Fruit fly (Drosophila melanogaster) whole organism, prepupa: ENCODE measurements around the gene Alh.

Experiments
- Blimp-1 ChIP-seq: fragments of 200-800 bp; sonication (Bioruptor generic); optimal IDR thresholded peaks from 3 replicates; lab custom pipeline; 2017; ENCODE audit warnings: missing biosample characterization, missing genetic modification characterization, mild to moderate bottlenecking, moderate library complexity, missing genetic modification reagents
- CG10631 ChIP-seq: fragments of 200-800 bp; sonication (Bioruptor generic); optimal IDR thresholded peaks from 2 replicates; lab custom pipeline; 2016; ENCODE audit warnings: missing biosample characterization, missing genetic modification characterization
- CG10669 ChIP-seq: fragments of 200-800 bp; sonication (Bioruptor generic); optimal IDR thresholded peaks from 3 replicates; lab custom pipeline; 2018; ENCODE audit warnings: missing biosample characterization, mild to moderate bottlenecking, missing genetic modification characterization, moderate library complexity
- CG11762 ChIP-seq: fragments of 200-800 bp; sonication (Bioruptor generic); optimal IDR thresholded peaks from 3 replicates; lab custom pipeline; 2016; ENCODE audit warnings: missing biosample characterization, missing genetic modification characterization; ENCODE audit not compliant: insufficient read depth
- CG11902 ChIP-seq: fragments of 200-800 bp; sonication (Bioruptor generic); optimal IDR thresholded peaks from 3 replicates; lab custom pipeline; 2016; ENCODE audit warnings: missing biosample characterization, missing genetic modification characterization
- CG15336 ChIP-seq: fragments of 200-800 bp; sonication (Bioruptor generic); IDR thresholded peaks from 2 replicates; pipeline ENCODE4 v1.3.6; 2022; ENCODE audit warnings: missing biosample characterization, missing genetic modification characterization
- CG16779 ChIP-seq: fragments of 200-800 bp; sonication (Bioruptor generic); optimal IDR thresholded peaks from 3 replicates; lab custom pipeline; 2017; ENCODE audit warnings: missing biosample characterization, mild to moderate bottlenecking, missing genetic modification characterization
- CG3032 ChIP-seq: fragments of 200-800 bp; optimal IDR thresholded peaks from 2 replicates; lab custom pipeline; 2019; ENCODE audit warnings: missing biosample characterization, mild to moderate bottlenecking, missing genetic modification characterization, moderate library complexity
- CG31627 ChIP-seq: fragments of 200-800 bp; sonication (Bioruptor generic); optimal IDR thresholded peaks from 3 replicates; lab custom pipeline; 2016; ENCODE audit warnings: missing biosample characterization, missing genetic modification characterization
- CG34406 ChIP-seq: fragments of 200-800 bp; sonication (Bioruptor generic); optimal IDR thresholded peaks from 3 replicates; lab custom pipeline; 2016; ENCODE audit warnings: missing biosample characterization, missing genetic modification characterization
- CG3919 ChIP-seq: fragments of 200-800 bp; sonication (Bioruptor generic); optimal IDR thresholded peaks from 3 replicates; lab custom pipeline; 2016; ENCODE audit warnings: missing biosample characterization, missing genetic modification characterization
- CG4318 ChIP-seq: fragments of 200-800 bp; sonication (Bioruptor generic); optimal IDR thresholded peaks from 3 replicates; lab custom pipeline; 2017; ENCODE audit warnings: missing biosample characterization, mild to moderate bottlenecking, missing genetic modification characterization
- CG6163 ChIP-seq: fragments of 200-800 bp; sonication (Bioruptor generic); IDR thresholded peaks from 3 replicates; pipeline ENCODE4 v1.3.6; 2022; ENCODE audit warnings: missing biosample characterization, missing genetic modification characterization
- CG6792 ChIP-seq: fragments of 200-800 bp; sonication (Bioruptor generic); optimal IDR thresholded peaks from 3 replicates; lab custom pipeline; 2016; ENCODE audit warnings: missing biosample characterization, missing genetic modification characterization
- CG6808 ChIP-seq: fragments of 200-800 bp; sonication (Bioruptor generic); optimal IDR thresholded peaks from 3 replicates; lab custom pipeline; 2017; ENCODE audit warnings: missing biosample characterization, missing genetic modification characterization, mild to moderate bottlenecking, moderate library complexity, missing genetic modification reagents
- CG6854 ChIP-seq: fragments of 200-800 bp; sonication (Bioruptor generic); optimal IDR thresholded peaks from 2 replicates; lab custom pipeline; 2017; ENCODE audit warnings: missing biosample characterization, mild to moderate bottlenecking, missing genetic modification characterization
- CG7368 ChIP-seq: fragments of 200-800 bp; sonication (Bioruptor generic); optimal IDR thresholded peaks from 3 replicates; lab custom pipeline; 2016; ENCODE audit warnings: missing biosample characterization, missing genetic modification characterization
- CG8119 ChIP-seq: fragments of 200-800 bp; sonication (Bioruptor generic); IDR thresholded peaks from 3 replicates; pipeline ENCODE4 v1.3.6; 2022; ENCODE audit warnings: missing biosample characterization, missing genetic modification characterization
- CG8632 ChIP-seq: fragments of 200-800 bp; sonication (Bioruptor generic); optimal IDR thresholded peaks from 3 replicates; lab custom pipeline; 2016; ENCODE audit warnings: missing biosample characterization, missing genetic modification characterization
- Eip93F ChIP-seq: fragments of 200-800 bp; sonication (Bioruptor generic); optimal IDR thresholded peaks from 2 replicates; lab custom pipeline; 2016; ENCODE audit warnings: missing biosample characterization, mild to moderate bottlenecking, missing genetic modification characterization
- Ets21C ChIP-seq: fragments of 200-800 bp; sonication (Bioruptor generic); optimal IDR thresholded peaks from 3 replicates; lab custom pipeline; 2016; ENCODE audit warnings: missing biosample characterization, missing genetic modification characterization
- Gug ChIP-seq: fragments of 200-800 bp; sonication (Bioruptor generic); IDR thresholded peaks from 2 replicates; pipeline ENCODE4 v1.3.6; 2022; ENCODE audit warnings: missing biosample characterization, missing genetic modification characterization
- Hr39 ChIP-seq: fragments of 200-800 bp; sonication (Bioruptor generic); optimal IDR thresholded peaks from 2 replicates; lab custom pipeline; 2016; ENCODE audit warnings: missing biosample characterization, missing genetic modification characterization
- Hr4 ChIP-seq: fragments of 200-800 bp; sonication (Bioruptor generic); optimal IDR thresholded peaks from 3 replicates; lab custom pipeline; 2016; ENCODE audit warnings: missing biosample characterization, missing genetic modification characterization
- Lpt ChIP-seq: fragments of 200-800 bp; sonication (Bioruptor generic); optimal IDR thresholded peaks from 3 replicates; lab custom pipeline; 2016; ENCODE audit warnings: missing biosample characterization, missing genetic modification characterization
- Met ChIP-seq: fragments of 200-800 bp; sonication (Bioruptor generic); optimal IDR thresholded peaks from 3 replicates; lab custom pipeline; 2016; ENCODE audit warnings: missing biosample characterization, missing genetic modification characterization
- Sox15 ChIP-seq: fragments of 200-800 bp; sonication (Bioruptor generic); optimal IDR thresholded peaks from 3 replicates; lab custom pipeline; 2016; ENCODE audit warnings: missing biosample characterization, missing genetic modification characterization
- acj6 ChIP-seq: fragments of 200-800 bp; sonication (Bioruptor generic); optimal IDR thresholded peaks from 3 replicates; lab custom pipeline; 2016; ENCODE audit warnings: missing biosample characterization, missing genetic modification characterization
- cyc ChIP-seq: fragments of 200-800 bp; sonication (Bioruptor generic); optimal IDR thresholded peaks from 3 replicates; lab custom pipeline; 2016; ENCODE audit warnings: missing biosample characterization, missing genetic modification characterization
- dac ChIP-seq: fragments of 200-800 bp; sonication (Bioruptor generic); optimal IDR thresholded peaks from 2 replicates; lab custom pipeline; 2017; ENCODE audit warnings: missing biosample characterization, mild to moderate bottlenecking, missing genetic modification characterization
- eg ChIP-seq: fragments of 200-800 bp; sonication (Bioruptor generic); IDR thresholded peaks from 3 replicates; pipeline ENCODE4 v1.3.6; 2022; ENCODE audit warnings: missing biosample characterization, missing genetic modification characterization
- esn ChIP-seq: fragments of 200-800 bp; sonication (Bioruptor generic); optimal IDR thresholded peaks from 2 replicates; lab custom pipeline; 2016; ENCODE audit warnings: missing biosample characterization, mild to moderate bottlenecking, missing genetic modification characterization, moderate library complexity
- fd59A ChIP-seq: fragments of 200-800 bp; sonication (Bioruptor generic); optimal IDR thresholded peaks from 2 replicates; lab custom pipeline; 2017; ENCODE audit warnings: missing biosample characterization, mild to moderate bottlenecking, missing genetic modification characterization, missing genetic modification reagents
- fd85E ChIP-seq: fragments of 200-800 bp; sonication (Bioruptor generic); optimal IDR thresholded peaks from 3 replicates; lab custom pipeline; 2016; ENCODE audit warnings: missing biosample characterization, missing genetic modification characterization
- fkh ChIP-seq: fragments of 200-800 bp; sonication (Bioruptor generic); optimal IDR thresholded peaks from 3 replicates; lab custom pipeline; 2017; ENCODE audit warnings: missing biosample characterization, mild to moderate bottlenecking, missing genetic modification characterization, moderate library complexity
- lz ChIP-seq: fragments of 200-800 bp; sonication (Bioruptor generic); optimal IDR thresholded peaks from 3 replicates; lab custom pipeline; 2016; ENCODE audit warnings: missing biosample characterization, missing genetic modification characterization
- net ChIP-seq: fragments of 200-800 bp; sonication (Bioruptor generic); optimal IDR thresholded peaks from 3 replicates; lab custom pipeline; 2016; ENCODE audit warnings: missing biosample characterization, missing genetic modification characterization
- pdm3 ChIP-seq: fragments of 200-800 bp; sonication (Bioruptor generic); optimal IDR thresholded peaks from 3 replicates; lab custom pipeline; 2016; ENCODE audit warnings: missing biosample characterization, missing genetic modification characterization
- salr ChIP-seq, 2 experiments: fragments of 200-800 bp; sonication (Bioruptor generic); optimal IDR thresholded peaks; 3 replicates each; lab custom pipeline; 2016 to 2018; ENCODE audit warnings: missing biosample characterization in 2 of 2, missing genetic modification characterization in 2 of 2, mild to moderate bottlenecking in 1 of 2
- ss ChIP-seq, 2 experiments: fragments of 200-800 bp; sonication (Bioruptor generic); optimal IDR thresholded peaks; 2 replicates in 1 of 2; 3 replicates in 1 of 2; lab custom pipeline; 2017 to 2018; ENCODE audit warnings: mild to moderate bottlenecking in 2 of 2, missing biosample characterization in 2 of 2, missing genetic modification characterization in 2 of 2, moderate library complexity in 1 of 2
- svp ChIP-seq: fragments of 200-800 bp; sonication (Bioruptor generic); peaks from one replicate; lab custom pipeline; 2016; ENCODE audit warnings: missing biosample characterization, missing genetic modification characterization

Alh gene

DNA sequence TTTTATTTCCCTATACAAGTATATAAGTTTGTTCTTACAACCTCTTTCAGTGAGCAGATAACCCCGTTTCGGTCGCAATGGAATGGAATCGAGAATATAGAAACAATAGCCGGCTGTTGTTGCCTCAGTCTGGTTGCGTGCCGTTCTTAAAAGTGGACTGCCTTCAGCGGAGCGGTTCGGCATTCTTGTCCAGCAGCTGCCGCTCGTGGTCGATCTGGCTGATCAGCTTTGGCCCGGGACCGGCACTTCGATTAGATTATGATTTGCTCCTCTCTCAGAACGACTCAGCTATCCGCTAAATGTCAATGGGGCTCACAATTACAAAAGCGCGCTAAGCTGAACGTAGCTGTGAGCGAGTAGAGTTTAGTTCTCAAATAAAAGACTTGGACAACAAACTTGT lies 33.1 kb upstream of the Alh start:
- no peak for TF ChIP-seq CG6808 (GFP tag; lab: Kevin White, UChicago)
- no peak for TF ChIP-seq acj6 (GFP tag; lab: Kevin White, UChicago)
- TF ChIP-seq cyc (GFP tag; lab: Kevin White, UChicago): no peak
- TF ChIP-seq salr (GFP tag; optimal IDR thresholded peaks at IDR 0.05; lab: Kevin White, UChicago): no peak
- TF ChIP-seq CG11762 (GFP tag; lab: Kevin White, UChicago): no peak
- TF ChIP-seq Blimp-1: no peak
- no peak for TF ChIP-seq CG10669 (GFP tag; lab: Kevin White, UChicago)
- no peak for TF ChIP-seq Met (GFP tag; lab: Kevin White, UChicago)
- TF ChIP-seq fd85E (GFP tag; lab: Kevin White, UChicago): no peak
- TF ChIP-seq Hr4 (GFP tag; lab: Kevin White, UChicago): no peak
- no peak for TF ChIP-seq net
- TF ChIP-seq ss (GFP tag; optimal IDR thresholded peaks at IDR 0.05; lab: Kevin White, UChicago): no peak

DNA sequence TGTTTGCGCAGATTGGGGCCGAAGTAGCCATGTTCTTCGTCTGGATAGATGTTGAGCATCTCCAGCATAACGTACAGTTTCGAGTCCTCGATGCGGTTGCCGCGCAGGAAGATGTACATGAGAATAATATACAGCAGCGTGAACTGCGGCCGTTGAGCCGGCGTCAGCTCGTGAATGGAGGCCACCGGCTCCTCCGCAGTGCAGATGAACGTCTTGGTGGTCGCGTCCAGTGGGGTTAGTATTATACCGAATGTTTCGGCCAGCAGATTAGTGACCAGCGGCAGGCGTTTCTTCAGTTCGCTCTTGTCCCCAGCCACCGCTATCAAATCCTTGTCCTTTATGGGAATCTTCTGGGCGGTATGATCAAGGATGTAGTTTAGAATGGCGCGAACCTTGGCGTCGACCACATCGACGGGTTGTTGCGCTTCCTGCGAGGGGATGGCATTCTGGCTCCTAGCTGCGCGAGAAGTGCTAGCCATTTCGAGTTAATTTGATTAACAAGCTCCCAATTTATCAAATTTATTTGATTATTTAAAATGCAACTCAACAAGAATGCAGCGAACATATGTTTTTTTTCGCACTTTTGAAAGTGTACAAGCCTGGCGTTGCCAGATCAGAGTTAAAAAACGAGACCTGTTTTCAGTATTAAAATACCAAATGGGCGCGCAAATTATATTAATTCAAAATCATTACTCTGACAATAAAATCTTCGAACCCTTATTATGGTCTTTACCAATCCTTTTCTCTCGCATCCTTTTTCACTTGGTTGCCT lies 30.8 kb upstream of the Alh start, which contains the start of gene MAGE:
Gene MAGE, minus strand, starts transcription at position 595 of the 772 bp plus-strand sequence.
- TF ChIP-seq Ets21C (GFP tag; lab: Kevin White, UChicago) (no peak), CG3919 (GFP tag; lab: Kevin White, UChicago) (no peak), CG16779 (tag; lab: Kevin White, UChicago) (no peak), Blimp-1 (no peak), CG8632 (GFP tag; lab: Kevin White, UChicago) (no peak), dac (GFP tag; lab: Kevin White, UChicago) (no peak), CG31627 (GFP tag; lab: Kevin White, UChicago) (no peak), CG11762 (GFP tag; lab: Kevin White, UChicago) (no peak), ss (GFP tag; optimal IDR thresholded peaks at IDR 0.05; lab: Kevin White, UChicago) (no peak), CG6808 (GFP tag; lab: Kevin White, UChicago) (no peak), Lpt (GFP tag; lab: Kevin White, UChicago) (no peak), CG3032 (no peak), Sox15 (no peak)

DNA sequence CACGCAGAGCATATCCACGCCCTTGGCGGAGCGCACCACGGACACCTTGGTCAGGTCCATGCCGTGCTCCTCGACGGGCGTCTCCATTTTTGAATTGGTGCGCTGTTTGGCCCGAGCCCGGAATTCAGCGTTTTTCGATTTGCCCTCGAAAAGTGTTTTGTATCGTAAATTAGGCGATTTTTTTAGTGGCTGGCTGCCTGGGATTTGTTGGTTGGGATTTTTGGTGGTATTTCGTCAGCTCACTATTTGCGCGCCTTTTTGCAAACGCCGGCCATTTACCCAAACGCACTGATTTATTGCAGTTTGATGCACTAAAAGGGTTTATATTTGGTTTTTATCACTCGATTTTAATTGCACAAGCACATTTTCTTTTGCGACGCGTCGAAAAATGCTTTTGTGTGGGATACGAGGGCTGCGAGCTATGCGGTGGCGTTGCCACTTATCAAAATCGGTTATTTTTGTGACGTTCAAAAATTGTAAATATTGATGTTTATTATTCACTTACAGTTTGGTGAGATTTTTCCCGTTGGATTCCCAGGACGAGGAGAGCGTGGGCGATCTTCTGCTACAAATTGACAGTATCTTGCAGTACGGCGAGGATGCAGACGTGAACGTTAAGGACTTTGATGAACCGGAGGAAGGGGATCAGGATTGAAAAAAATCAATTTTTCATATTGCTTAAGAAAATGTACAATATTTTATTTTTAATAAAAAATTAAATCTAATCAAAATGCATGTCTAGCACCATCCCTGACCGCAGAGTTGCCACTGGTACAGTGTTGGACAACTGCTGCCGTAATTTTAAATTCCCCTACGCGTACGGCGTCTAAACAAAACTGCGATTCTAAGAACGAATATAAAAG lies 26.8 kb upstream of the Alh start, which contains the start of the genes gfzf and Sas-4:
Gene gfzf, minus strand, starts transcription at position 425 of the 863 bp plus-strand sequence.
Gene Sas-4, plus strand, starts transcription at position 824 of the 863 bp plus-strand sequence.
- TF ChIP-seq CG6163 (peak; percentile 75), CG7368 (peak; percentile 35), CG31627 (GFP tag; lab: Kevin White, UChicago) (peak; percentile 73), Lpt (GFP tag; lab: Kevin White, UChicago) (peak; percentile 20), Gug (GFP tag; lab: Robert Waterston, UW) (peak; percentile 68), cyc (GFP tag; lab: Kevin White, UChicago) (peak; percentile 61), Ets21C (GFP tag; lab: Kevin White, UChicago) (no peak), CG8119 (GFP tag; lab: Robert Waterston, UW) (peak; percentile 54; the same call in 1 of the 3 replicates), CG10669 (GFP tag; lab: Kevin White, UChicago) (no peak), CG8632 (GFP tag; lab: Kevin White, UChicago) (peak; percentile 59), fd59A (GFP tag; lab: Kevin White, UChicago) (peak; percentile 53), svp (GFP tag; lab: Kevin White, UChicago) (no peak), CG6808 (GFP tag; lab: Kevin White, UChicago) (no peak), CG10631 (peak; percentile 70), CG6854 (no peak), esn (GFP tag; lab: Kevin White, UChicago) (peak; percentile 73), Hr39 (peak; percentile 76), Blimp-1 (peak; percentile 14), dac (GFP tag; lab: Kevin White, UChicago) (peak; percentile 41), CG34406 (peak; percentile 66), CG15336 (GFP tag; lab: Robert Waterston, UW) (0 out of 2 replicates have a peak, but pooled peaks have one; percentile 25), CG4318 (no peak), CG6792 (no peak), fkh (no peak), lz (GFP tag; lab: Kevin White, UChicago) (peak; percentile 70), net (no peak), CG11902 (GFP tag; lab: Kevin White, UChicago) (peak; percentile 71), eg (GFP tag; lab: Robert Waterston, UW) (peak; percentile 71; the same call in 2 of the 3 replicates), pdm3 (GFP tag; lab: Kevin White, UChicago) (peak; percentile 70), Met (GFP tag; lab: Kevin White, UChicago) (no peak), Eip93F (GFP tag; lab: Kevin White, UChicago) (no peak), Sox15 (peak; percentile 79)
